Worm (Caenorhabditis elegans) whole organism, L1 larva: Measurements from ENCODE around the gene xbx-1.

Experiments
- F16B12.6 ChIP-seq: fragments of 150-350 bp; optimal IDR thresholded peaks from 2 replicates; lab custom pipeline; 2014; ENCODE audit warnings: missing biosample characterization, missing genetic modification characterization
- aly-2 ChIP-seq: fragments of 150-350 bp; optimal IDR thresholded peaks from 2 replicates; lab custom pipeline; 2014; ENCODE audit warnings: missing biosample characterization, missing genetic modification characterization
- ama-1 ChIP-seq: fragments of 150-350 bp; optimal IDR thresholded peaks from 2 replicates; lab custom pipeline; 2014
- blmp-1 ChIP-seq: fragments of 150-350 bp; optimal IDR thresholded peaks from 2 replicates; lab custom pipeline; 2014; ENCODE audit warnings: missing biosample characterization, missing genetic modification characterization
- ceh-8 ChIP-seq: fragments of 200-800 bp; sonication (Bioruptor generic); optimal IDR thresholded peaks from 2 replicates; lab custom pipeline; 2018; ENCODE audit warnings: mild to moderate bottlenecking, missing genetic modification characterization, moderate library complexity, missing compliant biosample characterization
- ceh-82 ChIP-seq, 3 experiments: fragments of 150-350 bp in 1 of 3; sonication (generic microtip) in 2 of 3; optimal IDR thresholded peaks; 2 replicates each; lab custom pipeline; 2014 to 2017; ENCODE audit warnings: missing biosample characterization in 3 of 3, missing genetic modification characterization in 3 of 3
- ceh-90 ChIP-seq: sonication (generic microtip); optimal IDR thresholded peaks from 2 replicates; lab custom pipeline; 2016; ENCODE audit warnings: missing genetic modification characterization, missing compliant biosample characterization
- dpl-1 ChIP-seq, 3 experiments: fragments of 150-350 bp in 2 of 3; sonication (generic microtip) in 1 of 3; optimal IDR thresholded peaks; 2 replicates each; lab custom pipeline; 2014 to 2017; ENCODE audit warnings: missing biosample characterization in 3 of 3, missing genetic modification characterization in 3 of 3, missing genetic modification reagents in 3 of 3
- dsc-1 ChIP-seq: sonication (generic microtip); optimal IDR thresholded peaks from 2 replicates; lab custom pipeline; 2016; ENCODE audit warnings: mild to moderate bottlenecking, missing genetic modification characterization, missing compliant biosample characterization
- efl-1 ChIP-seq, 4 experiments: fragments of 150-350 bp; optimal IDR thresholded peaks in 3 of 4; peaks in 1 of 4; 1 replicate in 1 of 4; 2 replicates in 3 of 4; lab custom pipeline; 2014; ENCODE audit warnings: missing biosample characterization in 2 of 4, missing genetic modification characterization in 2 of 4, missing genetic modification reagents in 2 of 4
- ets-5 ChIP-seq: fragments of 200-800 bp; sonication (Bioruptor generic); IDR thresholded peaks from 2 replicates; pipeline ENCODE4 v1.3.6; 2022; ENCODE audit warnings: missing genetic modification characterization, missing compliant biosample characterization
- fkh-10 ChIP-seq: sonication (generic microtip); optimal IDR thresholded peaks from 2 replicates; lab custom pipeline; 2017; ENCODE audit warnings: missing biosample characterization, missing genetic modification reagents, missing genetic modification characterization
- fkh-4 ChIP-seq: sonication (generic microtip); optimal IDR thresholded peaks from 2 replicates; lab custom pipeline; 2016; ENCODE audit warnings: missing compliant biosample characterization, missing genetic modification characterization, borderline replicate concordance
- grh-1 ChIP-seq: fragments of 200-800 bp; sonication (Bioruptor generic); IDR thresholded peaks from 2 replicates; pipeline ENCODE4 v1.3.6; 2022; ENCODE audit warnings: missing genetic modification reagents, missing genetic modification characterization, missing compliant biosample characterization
- hlh-17 ChIP-seq: fragments of 200-800 bp; sonication (Bioruptor generic); optimal IDR thresholded peaks from 2 replicates; lab custom pipeline; 2018; ENCODE audit warnings: missing genetic modification characterization, mild to moderate bottlenecking, missing compliant biosample characterization, moderate library complexity, borderline replicate concordance
- hlh-4 ChIP-seq: sonication (generic microtip); optimal IDR thresholded peaks from 2 replicates; lab custom pipeline; 2016; ENCODE audit warnings: mild to moderate bottlenecking, missing genetic modification characterization, missing compliant biosample characterization
- isw-1 ChIP-seq: fragments of 200-800 bp; sonication (Bioruptor generic); IDR thresholded peaks from 2 replicates; pipeline ENCODE4 v1.3.6; 2022; ENCODE audit warnings: missing genetic modification characterization, missing compliant biosample characterization
- lin-13 ChIP-seq: fragments of 150-350 bp; optimal IDR thresholded peaks from 2 replicates; lab custom pipeline; 2014; ENCODE audit warnings: missing biosample characterization, missing genetic modification reagents, missing genetic modification characterization
- lir-3 ChIP-seq: sonication (generic microtip); optimal IDR thresholded peaks from 2 replicates; lab custom pipeline; 2016; ENCODE audit warnings: mild to moderate bottlenecking, missing genetic modification characterization, moderate library complexity, missing compliant biosample characterization; ENCODE audit not compliant: poor library complexity
- mef-2 ChIP-seq: fragments of 150-350 bp; optimal IDR thresholded peaks from 2 replicates; lab custom pipeline; 2014; ENCODE audit warnings: missing biosample characterization, missing genetic modification characterization
- nhr-11 ChIP-seq: fragments of 150-350 bp; optimal IDR thresholded peaks from 2 replicates; lab custom pipeline; 2014; ENCODE audit warnings: missing biosample characterization, missing genetic modification characterization
- nhr-19 ChIP-seq: fragments of 200-800 bp; sonication (Bioruptor generic); conservative IDR thresholded peaks from 2 replicates; pipeline ENCODE4 v1.3.6; 2022; ENCODE audit warnings: missing genetic modification characterization, missing compliant biosample characterization
- nhr-237 ChIP-seq: fragments of 150-350 bp; optimal IDR thresholded peaks from 2 replicates; lab custom pipeline; 2014; ENCODE audit warnings: missing biosample characterization, missing genetic modification characterization
- nhr-28 ChIP-seq: fragments of 150-350 bp; optimal IDR thresholded peaks from 2 replicates; lab custom pipeline; 2014; ENCODE audit warnings: missing biosample characterization, missing genetic modification characterization
- nhr-71 ChIP-seq: sonication (generic microtip); optimal IDR thresholded peaks from 2 replicates; lab custom pipeline; 2016; ENCODE audit warnings: mild to moderate bottlenecking, missing genetic modification characterization, moderate library complexity, missing compliant biosample characterization
- nhr-76 ChIP-seq: sonication (generic microtip); optimal IDR thresholded peaks from 2 replicates; lab custom pipeline; 2017; ENCODE audit warnings: missing biosample characterization, missing genetic modification characterization
- rnt-1 ChIP-seq: sonication (generic microtip); optimal IDR thresholded peaks from 2 replicates; lab custom pipeline; 2016; ENCODE audit warnings: mild to moderate bottlenecking, missing genetic modification characterization, moderate library complexity, missing compliant biosample characterization
- skn-1 ChIP-seq: fragments of 150-350 bp; optimal IDR thresholded peaks from 2 replicates; lab custom pipeline; 2014; ENCODE audit warnings: missing biosample characterization, missing genetic modification characterization
- sox-4 ChIP-seq: sonication (generic microtip); optimal IDR thresholded peaks from 2 replicates; lab custom pipeline; 2016; ENCODE audit warnings: missing genetic modification characterization, missing compliant biosample characterization
- tbx-2 ChIP-seq: sonication (generic microtip); optimal IDR thresholded peaks from 2 replicates; lab custom pipeline; 2016; ENCODE audit warnings: missing genetic modification characterization, missing compliant biosample characterization
- tlp-1 ChIP-seq: fragments of 150-350 bp; optimal IDR thresholded peaks from 2 replicates; lab custom pipeline; 2014; ENCODE audit warnings: missing biosample characterization, missing genetic modification characterization
- unc-130 ChIP-seq: fragments of 150-350 bp; optimal IDR thresholded peaks from 2 replicates; lab custom pipeline; 2017; ENCODE audit warnings: missing biosample characterization, missing genetic modification characterization, inconsistent platforms
- unc-98 ChIP-seq: fragments of 200-800 bp; sonication (Bioruptor generic); IDR thresholded peaks from 2 replicates; pipeline ENCODE4 v1.3.6; 2022; ENCODE audit warnings: missing genetic modification characterization, missing compliant biosample characterization
- vab-15 ChIP-seq: sonication (generic microtip); optimal IDR thresholded peaks from 2 replicates; lab custom pipeline; 2017; ENCODE audit warnings: missing genotype, mild to moderate bottlenecking, missing genetic modification characterization, missing compliant biosample characterization
- ztf-11 ChIP-seq, 2 experiments: sonication (generic microtip); optimal IDR thresholded peaks; 2 replicates each; lab custom pipeline; 2016 to 2017; ENCODE audit warnings: missing genetic modification characterization in 2 of 2, missing biosample characterization in 1 of 2, missing compliant biosample characterization in 1 of 2
- ztf-4 ChIP-seq: fragments of 150-350 bp; optimal IDR thresholded peaks from 2 replicates; lab custom pipeline; 2014; ENCODE audit warnings: missing biosample characterization, missing genetic modification characterization

The xbx-1 gene

DNA sequence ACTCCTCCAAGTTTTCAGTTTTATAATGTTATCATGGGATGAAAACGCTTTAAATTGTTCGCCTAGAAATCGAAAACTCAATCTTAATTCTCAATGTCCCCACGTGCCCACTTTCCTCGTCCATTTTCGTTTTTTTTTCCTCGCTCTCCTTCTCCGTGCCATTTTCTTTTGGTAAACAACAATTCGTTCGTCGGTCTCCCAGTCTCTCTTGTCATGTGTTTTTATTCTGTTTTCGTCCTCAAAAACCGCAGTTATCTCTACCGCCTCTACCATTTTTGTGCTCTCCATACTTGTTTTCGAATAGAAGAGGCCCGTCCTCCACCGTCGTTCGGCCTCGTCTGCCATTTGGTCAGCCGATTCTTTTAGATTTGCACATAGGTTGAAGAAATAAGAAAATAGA is 31.5 kb upstream of the xbx-1 start (continued):
- TF ChIP-seq blmp-1 (tag; lab: Kevin White, UChicago) (peak; percentile 83), nhr-19 (GFP tag; lab: Robert Waterston, UW) (no peak), ztf-11 (tag; optimal IDR thresholded peaks at IDR 0.05; lab: Kevin White, UChicago) (peak in 1 of 2 experiments; percentile 6), dpl-1 (GFP tag; optimal IDR thresholded peaks at IDR 0.05; lab: Kevin White, UChicago) (peak; percentile 6 to 15 (median 6)), aly-2 (no peak)
- TF ChIP-seq, all 84 proteins: peak for 17

DNA sequence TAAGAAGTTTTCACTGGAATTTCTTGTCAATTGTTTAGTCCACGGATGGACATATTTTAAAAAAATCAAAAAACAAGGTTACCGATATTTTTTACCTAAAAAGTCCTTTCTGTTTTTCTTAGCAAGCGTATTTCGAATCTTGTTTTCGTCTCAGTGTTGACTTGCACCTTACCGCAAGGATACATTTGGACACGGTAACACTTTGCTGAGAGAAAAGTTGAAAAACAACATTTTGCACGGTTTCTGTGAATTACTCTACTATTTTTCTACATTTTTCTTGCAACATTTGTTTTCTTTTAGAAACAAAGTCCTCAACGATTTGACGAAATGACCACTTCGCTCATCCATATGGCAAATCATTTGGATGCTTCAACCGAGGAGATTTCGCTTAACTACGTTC is 30.6 kb upstream of the xbx-1 start, which contains the start of gene hil-1:
Gene hil-1, plus strand, starts transcription at position 301 of the 400 bp plus-strand sequence.
- TF ChIP-seq aly-2: no peak
- TF ChIP-seq skn-1: no peak
- no peak for TF ChIP-seq ztf-4 (tag; lab: Kevin White, UChicago)
- TF ChIP-seq dsc-1 (tag; lab: Kevin White, UChicago): no peak
- no peak for TF ChIP-seq vab-15
- TF ChIP-seq sox-4 (tag; lab: Kevin White, UChicago): no peak
- TF ChIP-seq lin-13 (GFP tag; lab: Kevin White, UChicago): no peak
- no peak for TF ChIP-seq efl-1 (optimal IDR thresholded peaks at IDR 0.05; lab: Kevin White, UChicago)
- no peak for TF ChIP-seq efl-1 (GFP tag; optimal IDR thresholded peaks at IDR 0.05 in 1 of 2; lab: Kevin White, UChicago)
- no peak for TF ChIP-seq nhr-28 (tag; lab: Kevin White, UChicago)
- TF ChIP-seq ama-1 (lab: Kevin White, UChicago): no peak
- TF ChIP-seq nhr-76 (tag; lab: Kevin White, UChicago): no peak
- no peak for TF ChIP-seq mef-2 (tag; lab: Kevin White, UChicago)
- TF ChIP-seq fkh-10 (GFP tag; lab: Kevin White, UChicago): no peak

DNA sequence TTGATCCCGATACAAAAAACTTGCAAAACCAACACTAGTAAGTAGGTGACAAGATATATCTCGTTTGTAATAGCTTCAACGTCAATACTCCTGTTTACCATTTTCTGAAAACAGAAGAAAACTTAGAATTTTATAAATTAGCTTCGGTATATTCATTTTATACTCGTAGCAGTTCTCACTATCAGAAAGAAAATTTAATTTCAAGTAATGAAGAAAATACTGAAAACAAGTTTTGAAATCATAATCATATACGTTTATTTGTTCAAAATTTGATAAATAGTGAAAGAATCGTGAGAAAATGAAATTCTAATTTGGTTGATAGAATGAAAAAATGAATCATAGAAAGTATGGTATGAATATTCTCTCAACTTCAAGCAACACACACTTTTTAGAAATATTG is 25.4 kb upstream of the xbx-1 start, which contains the start of gene C30G7.5:
Gene C30G7.5, minus strand, starts transcription at position 101 of the 400 bp plus-strand sequence.
- TF ChIP-seq aly-2 (no peak), nhr-11 (tag; lab: Kevin White, UChicago) (no peak), fkh-10 (GFP tag; lab: Kevin White, UChicago) (no peak)

DNA sequence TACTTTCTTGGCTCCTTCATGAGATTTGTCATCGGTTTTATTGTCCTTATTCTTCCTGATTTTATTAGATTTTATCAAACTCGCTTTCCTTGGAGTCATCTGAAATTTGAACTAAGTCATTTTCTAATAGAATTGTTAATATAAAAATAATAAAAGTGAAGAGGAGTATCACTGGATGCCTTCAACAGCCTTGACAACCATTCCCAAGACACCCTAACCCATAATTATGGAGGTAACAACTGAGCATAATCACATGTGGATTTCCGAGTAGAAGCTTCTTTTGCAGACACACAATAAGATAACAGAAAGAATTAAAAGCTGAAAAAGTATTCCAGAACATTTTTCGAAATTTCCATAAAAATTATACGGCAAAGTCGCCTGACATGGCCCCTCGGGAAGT is 24.4 kb upstream of the xbx-1 start, which contains the start of gene F02D8.9:
Gene F02D8.9, minus strand, starts transcription at position 101 of the 400 bp plus-strand sequence.
- TF ChIP-seq aly-2 (no peak), fkh-10 (GFP tag; lab: Kevin White, UChicago) (no peak), tbx-2 (tag; lab: Kevin White, UChicago) (no peak), hlh-4 (tag; lab: Kevin White, UChicago) (no peak), ceh-82 (tag; optimal IDR thresholded peaks at IDR 0.05; lab: Kevin White, UChicago) (no peak), sox-4 (tag; lab: Kevin White, UChicago) (no peak), ceh-8 (GFP tag; lab: Kevin White, UChicago) (no peak), grh-1 (GFP tag; lab: Robert Waterston, UW) (no peak), tlp-1 (no peak), nhr-11 (tag; lab: Kevin White, UChicago) (no peak), hlh-17 (no peak), nhr-71 (tag; lab: Kevin White, UChicago) (no peak)

DNA sequence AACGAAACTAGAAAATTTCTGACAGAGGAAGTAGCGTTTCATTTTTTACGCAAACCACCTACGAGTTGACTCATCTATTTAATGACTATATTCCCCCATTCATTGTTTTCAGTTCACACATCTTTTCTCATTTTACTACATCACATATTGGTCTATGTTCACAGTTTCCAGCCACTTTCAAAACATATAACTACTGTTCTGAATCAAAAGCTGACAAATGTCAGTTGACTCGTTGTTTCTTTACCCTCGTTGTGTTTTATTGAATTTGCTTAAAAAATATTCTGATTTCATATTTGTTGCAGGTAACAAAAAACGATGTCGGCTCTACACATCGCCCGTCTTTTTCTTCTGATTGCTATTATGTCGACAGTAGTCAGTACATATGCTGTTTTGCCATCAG is 8.9 kb upstream of the xbx-1 start, which contains the start of gene nlp-59:
Gene nlp-59, plus strand, starts transcription at position 301 of the 400 bp plus-strand sequence.
- TF ChIP-seq unc-130 (tag; lab: Kevin White, UChicago): no peak

DNA sequence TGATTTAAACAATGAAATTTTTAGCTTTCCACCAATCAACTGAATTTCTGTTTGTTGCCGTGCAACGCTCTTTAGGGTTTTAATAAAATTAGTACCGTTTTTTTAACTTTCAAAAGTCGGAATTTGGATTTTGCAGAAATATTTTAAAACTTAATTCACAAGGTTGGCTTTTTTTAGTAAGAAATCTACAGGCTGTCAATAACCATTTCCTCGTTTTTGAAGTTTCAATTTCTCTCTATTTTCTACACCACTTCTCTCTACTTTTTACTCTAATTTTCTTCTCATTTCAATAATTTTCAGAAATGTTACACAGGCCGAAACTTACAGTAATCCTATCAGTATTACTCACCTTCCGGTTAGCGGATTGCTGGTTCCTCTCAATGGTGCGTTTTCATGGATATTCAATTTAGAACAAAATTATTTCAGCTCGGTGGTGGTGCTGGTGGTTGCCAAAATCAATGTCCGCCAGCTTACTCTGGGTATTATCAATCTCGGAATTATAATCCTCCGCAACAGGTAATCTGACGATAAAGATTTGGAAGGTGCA is 1.8 kb upstream of the xbx-1 start, which contains the start of the genes grd-12 and F02D8.1:
Gene grd-12, plus strand, starts transcription at position 301 of the 547 bp plus-strand sequence.
Gene F02D8.1, minus strand, starts transcription at position 497 of the 547 bp plus-strand sequence.
- TF ChIP-seq isw-1 (GFP tag; lab: Robert Waterston, UW) (no peak), lir-3 (no peak), ets-5 (GFP tag; lab: Robert Waterston, UW) (no peak), nhr-237 (tag; lab: Kevin White, UChicago) (no peak), F16B12.6 (tag; lab: Kevin White, UChicago) (no peak), fkh-4 (tag; lab: Kevin White, UChicago) (no peak), unc-98 (GFP tag; lab: Robert Waterston, UW) (no peak), nhr-28 (tag; lab: Kevin White, UChicago) (no peak), rnt-1 (no peak), ceh-90 (tag; lab: Kevin White, UChicago) (no peak)
